Fruit fly (Drosophila melanogaster): ENCODE data around the gene btsz.

The btsz gene

dm6 chr3R:14873345-14873744 lies 1.9 kb downstream of the btsz start:
- TF ChIP-seq D1 (tag; optimal IDR thresholded peaks at IDR 0.05) (no peak), fd96Ca (GFP tag; IDR thresholded peaks at IDR 0.05) (no peak), CG12605 (GFP tag; IDR thresholded peaks at IDR 0.05) (peak; percentile 37; the same call in 1 of the 2 replicates), Pif1B (GFP tag; optimal IDR thresholded peaks at IDR 0.05) (no peak)

DNA sequence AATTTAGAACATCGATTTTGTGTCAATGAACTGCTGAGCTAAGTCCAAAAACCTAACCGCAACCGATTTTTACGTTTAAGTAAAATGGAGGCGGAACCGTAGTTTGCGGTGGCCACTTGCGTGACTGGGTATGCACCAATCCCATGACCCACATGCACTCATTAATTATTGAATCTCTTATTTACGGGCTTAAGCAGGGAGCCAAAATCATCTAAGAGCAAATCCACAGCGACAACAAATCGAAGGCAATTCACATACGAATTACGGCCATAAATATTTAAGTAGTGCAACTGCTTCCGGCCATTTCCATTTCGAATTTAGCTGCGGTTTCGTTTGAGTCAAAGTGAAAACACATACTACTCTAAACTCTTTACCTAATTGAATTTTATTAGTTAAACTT lies 10.5 kb downstream of the btsz start:
- no peak for TF ChIP-seq CG4496 (GFP tag; IDR thresholded peaks at IDR 0.05)
- no peak for TF ChIP-seq Pif1B (GFP tag; optimal IDR thresholded peaks at IDR 0.05)
- TF ChIP-seq CG32121 (GFP tag; IDR thresholded peaks at IDR 0.05): no peak
- no peak for TF ChIP-seq CG8301 (tag; optimal IDR thresholded peaks at IDR 0.05)
- TF ChIP-seq EcR (GFP tag; optimal IDR thresholded peaks at IDR 0.05): no peak
- no peak for TF ChIP-seq CG34367 (tag; optimal IDR thresholded peaks at IDR 0.05)
- TF ChIP-seq Snoo (tag; optimal IDR thresholded peaks at IDR 0.05): no peak
- no peak for TF ChIP-seq CG8159 (tag; optimal IDR thresholded peaks at IDR 0.05)
- no peak for TF ChIP-seq D1 (tag; optimal IDR thresholded peaks at IDR 0.05)
- TF ChIP-seq fd96Ca (GFP tag; IDR thresholded peaks at IDR 0.05): no peak
- no peak for TF ChIP-seq CG9948 (tag; optimal IDR thresholded peaks at IDR 0.05)
- TF ChIP-seq CG13204 (GFP tag; optimal IDR thresholded peaks at IDR 0.05): no peak
- no peak for TF ChIP-seq CG17806 (tag; optimal IDR thresholded peaks at IDR 0.05)
- no peak for TF ChIP-seq CG15710 (tag; optimal IDR thresholded peaks at IDR 0.05)
- no peak for TF ChIP-seq Pif1A (GFP tag; optimal IDR thresholded peaks at IDR 0.05)
- TF ChIP-seq CG14655 (GFP tag; optimal IDR thresholded peaks at IDR 0.05): no peak

DNA sequence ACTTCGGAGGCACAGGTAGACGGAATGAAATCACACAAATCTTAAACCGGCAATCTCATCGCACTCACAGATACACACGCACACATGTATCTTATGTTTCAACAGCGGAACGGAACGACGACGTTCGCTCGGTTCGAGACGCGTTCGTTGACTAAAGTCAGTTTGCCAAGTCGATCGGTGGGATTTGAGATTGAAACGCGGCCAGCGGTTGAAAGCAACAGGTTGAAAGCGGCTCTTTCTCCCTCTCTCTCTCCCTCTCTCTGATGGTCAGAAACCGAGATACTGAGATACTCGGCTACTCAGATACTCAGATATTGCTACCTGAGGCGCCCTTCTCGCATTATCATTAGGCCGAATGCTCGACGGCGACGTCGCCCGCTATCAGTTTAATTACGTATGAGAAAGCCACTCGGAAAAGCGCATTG lies 21.5 kb downstream of the btsz start:
- TF ChIP-seq CG14655 (GFP tag; optimal IDR thresholded peaks at IDR 0.05) (peak; percentile 35), CG32121 (GFP tag; IDR thresholded peaks at IDR 0.05) (peak; percentile 53), CG10348 (GFP tag; IDR thresholded peaks at IDR 0.05) (no peak), CG8301 (tag; optimal IDR thresholded peaks at IDR 0.05) (peak; percentile 46), CG17806 (tag; optimal IDR thresholded peaks at IDR 0.05) (peak; percentile 0), CG12605 (GFP tag; IDR thresholded peaks at IDR 0.05) (peak; percentile 54), D1 (tag; optimal IDR thresholded peaks at IDR 0.05) (no peak), CG13204 (GFP tag; optimal IDR thresholded peaks at IDR 0.05) (peak; percentile 59), CG34367 (tag; optimal IDR thresholded peaks at IDR 0.05) (peak; percentile 18), Pif1A (GFP tag; optimal IDR thresholded peaks at IDR 0.05) (peak; percentile 77), CG4496 (GFP tag; IDR thresholded peaks at IDR 0.05) (peak; percentile 86), Snoo (tag; optimal IDR thresholded peaks at IDR 0.05) (peak; percentile 51), Pif1B (GFP tag; optimal IDR thresholded peaks at IDR 0.05) (peak; percentile 76), gl (tag; optimal IDR thresholded peaks at IDR 0.05) (peak; percentile 61), CG9948 (tag; optimal IDR thresholded peaks at IDR 0.05) (no peak), EcR (GFP tag; optimal IDR thresholded peaks at IDR 0.05) (peak; percentile 52), CG15710 (tag; optimal IDR thresholded peaks at IDR 0.05) (no peak), Ets98B (GFP tag; IDR thresholded peaks at IDR 0.05) (peak; percentile 74)

DNA sequence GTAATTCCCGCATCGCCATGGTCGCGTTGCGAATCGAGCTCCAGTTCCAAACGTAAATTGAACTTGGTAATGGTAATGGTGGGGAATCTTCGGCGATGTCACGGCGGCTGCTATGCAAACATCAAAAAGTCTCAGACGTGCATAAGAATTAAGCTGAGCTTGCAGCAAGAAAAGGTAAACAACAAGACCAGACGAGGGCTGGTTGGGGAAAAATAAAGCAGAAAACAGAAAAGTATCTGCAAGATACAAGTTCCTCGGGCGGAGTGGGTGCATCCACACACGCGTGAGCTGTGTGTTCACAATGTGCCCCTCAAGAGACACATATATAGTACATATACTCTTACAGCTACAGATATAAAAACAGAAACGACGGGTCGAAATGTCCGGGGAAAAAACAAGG lies 22.7 kb downstream of the btsz start:
- TF ChIP-seq CG4496 (GFP tag; IDR thresholded peaks at IDR 0.05) (no peak), CG8159 (tag; optimal IDR thresholded peaks at IDR 0.05) (peak; percentile 2), CG15710 (tag; optimal IDR thresholded peaks at IDR 0.05) (peak; percentile 21), CG8301 (tag; optimal IDR thresholded peaks at IDR 0.05) (no peak), D1 (tag; optimal IDR thresholded peaks at IDR 0.05) (no peak), EcR (GFP tag; optimal IDR thresholded peaks at IDR 0.05) (peak; percentile 75), CG13204 (GFP tag; optimal IDR thresholded peaks at IDR 0.05) (peak; percentile 53), CG12605 (GFP tag; IDR thresholded peaks at IDR 0.05) (no peak), CG9948 (tag; optimal IDR thresholded peaks at IDR 0.05) (no peak)

DNA sequence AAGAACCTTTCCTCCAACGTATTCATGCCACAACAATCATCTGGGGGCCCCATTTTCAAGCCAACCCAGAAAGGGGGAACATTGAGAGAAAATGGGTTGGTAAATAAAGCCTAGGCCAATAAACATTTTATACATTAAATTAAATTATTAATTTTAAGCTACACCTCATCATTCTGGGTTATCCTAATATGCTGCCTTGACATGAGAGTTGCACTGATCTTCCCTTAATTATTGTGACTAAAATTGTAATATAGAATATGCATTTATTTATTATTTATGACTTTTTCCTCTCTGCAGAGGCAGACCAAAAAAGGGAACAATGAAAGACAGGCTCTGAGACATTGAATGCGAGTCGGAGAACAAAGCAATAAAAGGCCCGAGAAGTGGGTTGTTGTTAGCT lies 27.4 kb downstream of the btsz start:
- TF ChIP-seq D1 (tag; optimal IDR thresholded peaks at IDR 0.05) (peak; percentile 41), CG15710 (tag; optimal IDR thresholded peaks at IDR 0.05) (peak; percentile 59), CG14655 (GFP tag; optimal IDR thresholded peaks at IDR 0.05) (peak; percentile 68), CG8159 (tag; optimal IDR thresholded peaks at IDR 0.05) (peak; percentile 66), Pif1A (GFP tag; optimal IDR thresholded peaks at IDR 0.05) (peak; percentile 52), CG8301 (tag; optimal IDR thresholded peaks at IDR 0.05) (peak; percentile 50), CG17806 (tag; optimal IDR thresholded peaks at IDR 0.05) (peak; percentile 69), CG34367 (tag; optimal IDR thresholded peaks at IDR 0.05) (peak; percentile 39), Pif1B (GFP tag; optimal IDR thresholded peaks at IDR 0.05) (peak; percentile 59), CG9948 (tag; optimal IDR thresholded peaks at IDR 0.05) (peak; percentile 57), CG32121 (GFP tag; IDR thresholded peaks at IDR 0.05) (no peak), EcR (GFP tag; optimal IDR thresholded peaks at IDR 0.05) (no peak), fd96Ca (GFP tag; IDR thresholded peaks at IDR 0.05) (no peak), CG10348 (GFP tag; IDR thresholded peaks at IDR 0.05) (no peak)

- peak; percentile 86 for TF ChIP-seq CG8301 (tag; optimal IDR thresholded peaks at IDR 0.05)
- peak; percentile 42 for TF ChIP-seq CG8159 (tag; optimal IDR thresholded peaks at IDR 0.05)
- TF ChIP-seq Snoo (tag; optimal IDR thresholded peaks at IDR 0.05): peak; percentile 3
- TF ChIP-seq fd96Ca (GFP tag; IDR thresholded peaks at IDR 0.05): peak; percentile 83
- peak; percentile 69 for TF ChIP-seq CG17806 (tag; optimal IDR thresholded peaks at IDR 0.05)
- peak; percentile 85 for TF ChIP-seq CG14655 (GFP tag; optimal IDR thresholded peaks at IDR 0.05)
- peak; percentile 86 for TF ChIP-seq Ets98B (GFP tag; IDR thresholded peaks at IDR 0.05)
- no peak for TF ChIP-seq gl (tag; optimal IDR thresholded peaks at IDR 0.05)
- peak; percentile 59 for TF ChIP-seq rn (GFP tag; IDR thresholded peaks at IDR 0.05)
- no peak for TF ChIP-seq CG15710 (tag; optimal IDR thresholded peaks at IDR 0.05)
- no peak for TF ChIP-seq CG13204 (GFP tag; optimal IDR thresholded peaks at IDR 0.05)
- TF ChIP-seq CG12605 (GFP tag; IDR thresholded peaks at IDR 0.05): peak; percentile 40; the same call in 1 of the 2 replicates
- TF ChIP-seq CG9948 (tag; optimal IDR thresholded peaks at IDR 0.05): peak; percentile 70
- peak; percentile 73 for TF ChIP-seq CG32121 (GFP tag; IDR thresholded peaks at IDR 0.05)
- peak; percentile 88 for TF ChIP-seq CG4496 (GFP tag; IDR thresholded peaks at IDR 0.05)
- peak; percentile 35; the same call in 1 of the 2 replicates for TF ChIP-seq CG10348 (GFP tag; IDR thresholded peaks at IDR 0.05)
- TF ChIP-seq D1 (tag; optimal IDR thresholded peaks at IDR 0.05): no peak
- TF ChIP-seq Pif1B (GFP tag; optimal IDR thresholded peaks at IDR 0.05): peak; percentile 73
- no peak for TF ChIP-seq EcR (GFP tag; optimal IDR thresholded peaks at IDR 0.05)
- TF ChIP-seq Pif1A (GFP tag; optimal IDR thresholded peaks at IDR 0.05): peak; percentile 76
- peak; percentile 53 for TF ChIP-seq CG34367 (tag; optimal IDR thresholded peaks at IDR 0.05)
Measured at dm6 chr3R:14846924-14847599, 28.2 kb downstream of the btsz start.
